Worm (Caenorhabditis elegans) whole organism, late embryonic: ENCODE results near the gene txt-19.

Experiments used
- C38D4.7 ChIP-seq: fragments of 200-800 bp; sonication (Bioruptor generic); optimal IDR thresholded peaks from 2 replicates; lab custom pipeline; 2018; ENCODE audit warnings: mild to moderate bottlenecking, missing genetic modification characterization, moderate library complexity, missing compliant biosample characterization
- F13H6.1 ChIP-seq: sonication (generic microtip); optimal IDR thresholded peaks from 2 replicates; lab custom pipeline; 2016; ENCODE audit warnings: missing genetic modification characterization, missing compliant biosample characterization
- K02D7.2 ChIP-seq: sonication (generic microtip); optimal IDR thresholded peaks from 2 replicates; lab custom pipeline; 2017; ENCODE audit warnings: mild to moderate bottlenecking, missing genetic modification characterization, missing compliant biosample characterization
- K09A11.1 ChIP-seq: sonication (generic microtip); optimal IDR thresholded peaks from 2 replicates; lab custom pipeline; 2017; ENCODE audit warnings: antibody characterized with exemption, mild to moderate bottlenecking, missing genetic modification characterization, missing compliant biosample characterization; ENCODE audit not compliant: insufficient read depth
- Y22D7AL.16 ChIP-seq: sonication (generic microtip); optimal IDR thresholded peaks from 2 replicates; lab custom pipeline; 2016; ENCODE audit warnings: missing genetic modification characterization, missing compliant biosample characterization
- ceh-14 ChIP-seq: sonication (generic microtip); optimal IDR thresholded peaks from 2 replicates; lab custom pipeline; 2016; ENCODE audit warnings: missing genotype, missing genetic modification characterization, missing compliant biosample characterization
- ceh-19 ChIP-seq: fragments of 200-800 bp; sonication (Bioruptor generic); optimal IDR thresholded peaks from 2 replicates; lab custom pipeline; 2018; ENCODE audit warnings: mild to moderate bottlenecking, missing genetic modification characterization, missing compliant biosample characterization
- ceh-2 ChIP-seq: sonication (generic microtip); optimal IDR thresholded peaks from 2 replicates; lab custom pipeline; 2016; ENCODE audit warnings: missing genotype, missing genetic modification characterization, missing compliant biosample characterization
- ceh-22 ChIP-seq: sonication (generic microtip); optimal IDR thresholded peaks from 2 replicates; lab custom pipeline; 2017; ENCODE audit warnings: missing biosample characterization, missing genetic modification characterization
- ceh-30 ChIP-seq: fragments of 150-350 bp; optimal IDR thresholded peaks from 2 replicates; lab custom pipeline; 2014; ENCODE audit warnings: missing biosample characterization, missing genetic modification characterization
- ceh-34 ChIP-seq: sonication (generic microtip); optimal IDR thresholded peaks from 2 replicates; lab custom pipeline; 2016; ENCODE audit warnings: mild to moderate bottlenecking, missing genetic modification characterization, missing compliant biosample characterization
- ceh-48 ChIP-seq: sonication (generic microtip); optimal IDR thresholded peaks from 2 replicates; lab custom pipeline; 2016; ENCODE audit warnings: missing genetic modification characterization, inconsistent platforms, missing compliant biosample characterization
- ceh-6 ChIP-seq: fragments of 200-800 bp; sonication (Bioruptor generic); optimal IDR thresholded peaks from 2 replicates; lab custom pipeline; 2018; ENCODE audit warnings: mild to moderate bottlenecking, missing genetic modification characterization, missing compliant biosample characterization
- ceh-9 ChIP-seq: sonication (generic microtip); optimal IDR thresholded peaks from 2 replicates; lab custom pipeline; 2016; ENCODE audit warnings: mild to moderate bottlenecking, missing genetic modification characterization, inconsistent platforms, missing compliant biosample characterization
- dmd-4 ChIP-seq: sonication (generic microtip); optimal IDR thresholded peaks from 2 replicates; lab custom pipeline; 2016; ENCODE audit warnings: borderline replicate concordance, missing genetic modification characterization, missing compliant biosample characterization
- dve-1 ChIP-seq: sonication (generic microtip); optimal IDR thresholded peaks from 2 replicates; lab custom pipeline; 2017; ENCODE audit warnings: antibody characterized with exemption, mild to moderate bottlenecking, missing genetic modification characterization, missing compliant biosample characterization
- elt-2 ChIP-seq: sonication (generic microtip); optimal IDR thresholded peaks from 2 replicates; lab custom pipeline; 2016; ENCODE audit warnings: missing genetic modification reagents, missing genetic modification characterization, missing compliant biosample characterization
- fax-1 ChIP-seq: sonication (generic microtip); optimal IDR thresholded peaks from 2 replicates; lab custom pipeline; 2016; ENCODE audit warnings: missing genotype, missing genetic modification characterization, missing compliant biosample characterization
- gmeb-2 ChIP-seq: sonication (generic microtip); optimal IDR thresholded peaks from 2 replicates; lab custom pipeline; 2016; ENCODE audit warnings: missing genetic modification characterization, inconsistent platforms, missing compliant biosample characterization
- hlh-13 ChIP-seq: fragments of 200-800 bp; sonication (Bioruptor generic); optimal IDR thresholded peaks from 2 replicates; lab custom pipeline; 2018; ENCODE audit warnings: mild to moderate bottlenecking, missing genetic modification characterization, missing compliant biosample characterization
- hlh-6 ChIP-seq: sonication (generic microtip); optimal IDR thresholded peaks from 2 replicates; lab custom pipeline; 2016; ENCODE audit warnings: missing genotype, missing genetic modification characterization, missing compliant biosample characterization
- hlh-8 ChIP-seq: sonication (generic microtip); optimal IDR thresholded peaks from 2 replicates; lab custom pipeline; 2016; ENCODE audit warnings: missing genotype, missing genetic modification characterization, missing compliant biosample characterization
- mec-3 ChIP-seq: sonication (generic microtip); optimal IDR thresholded peaks from 2 replicates; lab custom pipeline; 2016; ENCODE audit warnings: borderline replicate concordance, missing genetic modification characterization, missing compliant biosample characterization
- nfya-1 ChIP-seq: sonication (generic microtip); optimal IDR thresholded peaks from 2 replicates; lab custom pipeline; 2017; ENCODE audit warnings: missing genetic modification characterization, mild to moderate bottlenecking, missing compliant biosample characterization, antibody characterized with exemption, moderate library complexity
- nhr-11 ChIP-seq: fragments of 150-350 bp; optimal IDR thresholded peaks from 2 replicates; lab custom pipeline; 2014; ENCODE audit warnings: missing biosample characterization, missing genetic modification characterization
- nhr-232 ChIP-seq: sonication (generic microtip); optimal IDR thresholded peaks from 2 replicates; lab custom pipeline; 2016; ENCODE audit warnings: missing genetic modification characterization, missing compliant biosample characterization
- npax-4 ChIP-seq: sonication (generic microtip); optimal IDR thresholded peaks from 2 replicates; lab custom pipeline; 2016; ENCODE audit warnings: missing genetic modification characterization, missing compliant biosample characterization
- pha-4 ChIP-seq: fragments of 150-350 bp; optimal IDR thresholded peaks from 2 replicates; lab custom pipeline; 2018; ENCODE audit warnings: missing biosample characterization, missing genetic modification reagents, missing genetic modification characterization
- pros-1 ChIP-seq: fragments of 150-350 bp; optimal IDR thresholded peaks from 2 replicates; lab custom pipeline; 2014; ENCODE audit warnings: missing biosample characterization, missing genetic modification reagents, missing genetic modification characterization
- syd-9 ChIP-seq: sonication (generic microtip); optimal IDR thresholded peaks from 2 replicates; lab custom pipeline; 2016; ENCODE audit warnings: mild to moderate bottlenecking, missing genetic modification characterization, moderate library complexity, missing compliant biosample characterization
- tbx-2 ChIP-seq: sonication (generic microtip); optimal IDR thresholded peaks from 2 replicates; lab custom pipeline; 2016; ENCODE audit warnings: missing genetic modification characterization, missing compliant biosample characterization
- tbx-7 ChIP-seq: sonication (generic microtip); optimal IDR thresholded peaks from 2 replicates; lab custom pipeline; 2016; ENCODE audit warnings: missing genotype, missing genetic modification characterization, missing compliant biosample characterization
- unc-3 ChIP-seq, 2 experiments: fragments of 200-800 bp in 1 of 2; sonication (Bioruptor generic) in 1 of 2; sonication (generic microtip) in 1 of 2; conservative IDR thresholded peaks in 1 of 2; optimal IDR thresholded peaks in 1 of 2; 2 replicates each; pipeline versions ENCODE4 v1.3.6 to Lab custom; 2016 to 2022; ENCODE audit warnings: missing compliant biosample characterization in 2 of 2, missing genetic modification characterization in 2 of 2, missing genetic modification reagents in 1 of 2
- unc-42 ChIP-seq: sonication (generic microtip); optimal IDR thresholded peaks from 2 replicates; lab custom pipeline; 2016; ENCODE audit warnings: missing genotype, missing genetic modification characterization, missing compliant biosample characterization
- unc-55 ChIP-seq: sonication (generic microtip); optimal IDR thresholded peaks from 2 replicates; lab custom pipeline; 2017; ENCODE audit warnings: missing biosample characterization, missing genetic modification reagents, missing genetic modification characterization
- ztf-16 ChIP-seq: sonication (generic microtip); optimal IDR thresholded peaks from 2 replicates; lab custom pipeline; 2017; ENCODE audit warnings: missing genetic modification characterization, missing compliant biosample characterization

Gene txt-19

ce11 chrIV:12840348-12840747, 5.4 kb upstream of the txt-19 start (continued):
- TF ChIP-seq mec-3 (tag; lab: Kevin White, UChicago): no peak

ce11 chrIV:12840873-12841272, 4.8 kb upstream of the txt-19 start:
- TF ChIP-seq pha-4 (tag; lab: Kevin White, UChicago) (no peak), F13H6.1 (tag; lab: Kevin White, UChicago) (no peak), dmd-4 (tag; lab: Kevin White, UChicago) (no peak), syd-9 (tag; lab: Kevin White, UChicago) (no peak), ceh-48 (no peak), tbx-7 (tag; lab: Kevin White, UChicago) (no peak)

DNA sequence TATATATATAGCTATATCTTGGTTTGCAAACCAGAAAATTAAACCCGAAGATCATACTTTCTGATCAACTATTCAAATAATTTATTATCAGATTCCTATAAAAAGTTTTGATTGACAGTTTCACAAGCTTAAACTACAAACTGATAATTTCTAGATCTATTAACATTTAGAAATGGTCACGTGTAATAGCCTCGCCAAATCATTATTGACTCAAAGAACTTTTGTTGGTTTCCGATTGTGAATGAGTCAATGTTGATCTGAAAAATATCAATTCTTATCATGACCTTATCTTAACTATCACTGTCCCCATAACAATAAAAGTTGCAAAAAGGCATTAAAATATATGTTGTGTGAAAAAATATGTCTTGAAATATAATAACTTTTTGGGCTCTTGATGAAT, 3.6 kb upstream of the txt-19 start:
- TF ChIP-seq elt-2 (tag; lab: Kevin White, UChicago): peak; percentile 65
- TF ChIP-seq hlh-8 (tag; lab: Kevin White, UChicago): no peak

DNA sequence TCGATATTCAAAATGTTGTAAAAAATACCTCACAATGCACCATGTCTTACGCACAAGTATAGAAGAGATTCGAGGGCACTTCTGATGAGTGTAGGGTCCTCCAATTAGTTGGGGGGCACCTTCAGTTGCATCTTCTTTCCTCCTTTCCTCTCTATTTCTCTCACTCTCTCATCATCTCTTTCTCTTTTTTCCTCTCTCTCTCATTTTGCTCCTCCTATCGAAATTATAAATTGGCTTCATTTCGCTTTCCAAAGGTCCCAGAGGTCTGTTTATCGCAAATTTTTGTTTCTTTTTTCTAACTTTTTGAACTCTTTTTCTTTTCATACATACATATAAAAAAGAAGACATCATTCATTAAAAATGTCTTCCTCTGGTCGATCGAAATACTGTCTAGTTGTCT, 2.8 kb upstream of the txt-19 start:
- TF ChIP-seq ceh-2 (tag; lab: Kevin White, UChicago): no peak
- TF ChIP-seq nfya-1 (tag; lab: Kevin White, UChicago): peak; percentile 31
- peak; percentile 28 for TF ChIP-seq unc-42
- no peak for TF ChIP-seq ceh-19 (GFP tag; lab: Kevin White, UChicago)
- TF ChIP-seq ceh-34: peak; percentile 12
- TF ChIP-seq ceh-30 (tag; lab: Kevin White, UChicago): no peak
- no peak for TF ChIP-seq hlh-6
- TF ChIP-seq unc-3 (GFP tag; conservative IDR thresholded peaks at IDR 0.05; lab: Robert Waterston, UW): no peak
- no peak for TF ChIP-seq unc-3 (tag; optimal IDR thresholded peaks at IDR 0.05; lab: Kevin White, UChicago)
- TF ChIP-seq K02D7.2 (tag; lab: Kevin White, UChicago): no peak
- no peak for TF ChIP-seq ceh-22
- TF ChIP-seq tbx-2: no peak
- TF ChIP-seq unc-55 (GFP tag; lab: Kevin White, UChicago): peak; percentile 72
- no peak for TF ChIP-seq K09A11.1 (tag; lab: Kevin White, UChicago)
- no peak for TF ChIP-seq pros-1 (tag; lab: Kevin White, UChicago)
- no peak for TF ChIP-seq nhr-232
- no peak for TF ChIP-seq gmeb-2 (tag; lab: Kevin White, UChicago)
- TF ChIP-seq, all 69 proteins: peak for 4

ce11 chrIV:12849030-12849560, 3.4 kb downstream of the txt-19 start, which contains the start of gene srf-3:
TSS of gene srf-3 (plus strand) at chrIV:12849510.
- TF ChIP-seq ceh-30 (tag; lab: Kevin White, UChicago) (no peak), syd-9 (tag; lab: Kevin White, UChicago) (no peak), Y22D7AL.16 (no peak), nhr-11 (no peak), pros-1 (tag; lab: Kevin White, UChicago) (no peak), npax-4 (tag; lab: Kevin White, UChicago) (no peak), unc-42 (no peak), ceh-14 (tag; lab: Kevin White, UChicago) (no peak), fax-1 (no peak), ztf-16 (tag; lab: Kevin White, UChicago) (no peak), ceh-9 (tag; lab: Kevin White, UChicago) (no peak), dve-1 (tag; lab: Kevin White, UChicago) (no peak), hlh-13 (GFP tag; lab: Kevin White, UChicago) (no peak), nfya-1 (tag; lab: Kevin White, UChicago) (no peak), ceh-6 (GFP tag; lab: Kevin White, UChicago) (no peak), unc-3 (GFP tag; conservative IDR thresholded peaks at IDR 0.05; lab: Robert Waterston, UW) (no peak), unc-3 (tag; optimal IDR thresholded peaks at IDR 0.05; lab: Kevin White, UChicago) (no peak), C38D4.7 (GFP tag; lab: Kevin White, UChicago) (no peak)
